Worm (Caenorhabditis elegans): ENCODE results near the gene ocr-3.

ce11 chrX:15148831-15149230 lies 19.7 kb upstream of the ocr-3 start:
- no peak for TF ChIP-seq jun-1 (tag; optimal IDR thresholded peaks at IDR 0.05)
- TF ChIP-seq ets-5 (GFP tag; IDR thresholded peaks at IDR 0.05): no peak
- TF ChIP-seq egl-13 (tag; optimal IDR thresholded peaks at IDR 0.05): no peak
- no peak for TF ChIP-seq efl-1 (optimal IDR thresholded peaks at IDR 0.05)
- no peak for TF ChIP-seq efl-1 (GFP tag; optimal IDR thresholded peaks at IDR 0.05 in 1 of 2)
- no peak for TF ChIP-seq tbx-2 (tag; optimal IDR thresholded peaks at IDR 0.05)
- TF ChIP-seq nhr-71 (tag; optimal IDR thresholded peaks at IDR 0.05): no peak
- no peak for TF ChIP-seq ama-1 (optimal IDR thresholded peaks at IDR 0.05)
- TF ChIP-seq sox-4 (tag; optimal IDR thresholded peaks at IDR 0.05): no peak
- TF ChIP-seq nhr-76 (tag; optimal IDR thresholded peaks at IDR 0.05): no peak
- TF ChIP-seq snpc-4 (tag; optimal IDR thresholded peaks at IDR 0.05): no peak

Data from whole organism, L1 larva.